Worm (Caenorhabditis elegans) whole organism, L4 larva: ENCODE data around the gene cyp-31A2.

ENCODE experiments used
- F26F4.8 ChIP-seq: fragments of 200-800 bp; sonication (Bioruptor generic); conservative IDR thresholded peaks from 2 replicates; pipeline ENCODE4 v1.3.6; 2022; ENCODE audit warnings: missing genetic modification characterization, missing compliant biosample characterization
- F44E2.7 ChIP-seq: fragments of 200-800 bp; sonication (Bioruptor generic); IDR thresholded peaks from 2 replicates; pipeline ENCODE4 v2.1.2; 2022; ENCODE audit warnings: missing genetic modification characterization, missing compliant biosample characterization
- F49E8.2 ChIP-seq: sonication (generic microtip); optimal IDR thresholded peaks from 2 replicates; lab custom pipeline; 2016; ENCODE audit warnings: missing compliant biosample characterization, mild to moderate bottlenecking, missing genetic modification characterization, borderline replicate concordance
- R02D3.7 ChIP-seq: fragments of 150-350 bp; sonication (generic microtip); optimal IDR thresholded peaks from 3 replicates; lab custom pipeline; 2014; ENCODE audit warnings: missing biosample characterization, missing genetic modification characterization
- T20F7.1 ChIP-seq: fragments of 200-800 bp; sonication (Bioruptor generic); optimal IDR thresholded peaks from 2 replicates; lab custom pipeline; 2018; ENCODE audit warnings: mild to moderate bottlenecking, missing genetic modification characterization, missing compliant biosample characterization
- T26A8.4 ChIP-seq: fragments of 200-800 bp; sonication (Bioruptor generic); IDR thresholded peaks from 2 replicates; pipeline ENCODE4 v1.3.6; 2022; ENCODE audit warnings: missing genetic modification characterization, missing compliant biosample characterization
- Y105C5A.15 ChIP-seq: fragments of 200-800 bp; sonication (Bioruptor generic); IDR thresholded peaks from 2 replicates; pipeline ENCODE4 v1.3.6; 2022; ENCODE audit warnings: missing genetic modification characterization, missing compliant biosample characterization
- Y48G9A.11 ChIP-seq: fragments of 200-800 bp; sonication (Bioruptor generic); IDR thresholded peaks from 2 replicates; pipeline ENCODE4 v1.3.6; 2022; ENCODE audit warnings: missing genetic modification reagents, missing genetic modification characterization, missing compliant biosample characterization
- Y5F2A.4 ChIP-seq: fragments of 200-800 bp; sonication (Bioruptor generic); optimal IDR thresholded peaks from 2 replicates; lab custom pipeline; 2018; ENCODE audit warnings: mild to moderate bottlenecking, missing genetic modification characterization, missing compliant biosample characterization
- aha-1 ChIP-seq: fragments of 150-350 bp; peaks from one replicate; lab custom pipeline; 2014; ENCODE audit warnings: missing biosample characterization, missing genetic modification characterization
- ama-1 ChIP-seq: fragments of 150-350 bp; optimal IDR thresholded peaks from 2 replicates; lab custom pipeline; 2014; ENCODE audit warnings: inconsistent platforms, mixed read lengths
- arid-1 ChIP-seq: fragments of 200-800 bp; sonication (Bioruptor generic); conservative IDR thresholded peaks from 2 replicates; pipeline ENCODE4 v1.3.6; 2022; ENCODE audit warnings: missing genetic modification reagents, missing genetic modification characterization, missing compliant biosample characterization
- ceh-20 ChIP-seq: fragments of 200-800 bp; sonication (Bioruptor generic); IDR thresholded peaks from 2 replicates; pipeline ENCODE4 v1.3.6; 2022; ENCODE audit warnings: missing genetic modification reagents, missing genetic modification characterization, missing compliant biosample characterization
- ceh-32 ChIP-seq: sonication (generic microtip); optimal IDR thresholded peaks from 2 replicates; lab custom pipeline; 2016; ENCODE audit warnings: mild to moderate bottlenecking, missing genetic modification characterization, missing compliant biosample characterization; ENCODE audit not compliant: poor library complexity
- ceh-82 ChIP-seq: sonication (generic microtip); optimal IDR thresholded peaks from 2 replicates; lab custom pipeline; 2017; ENCODE audit warnings: missing biosample characterization, missing genetic modification characterization
- ces-1 ChIP-seq: fragments of 150-350 bp; sonication (generic microtip); optimal IDR thresholded peaks from 4 replicates; lab custom pipeline; 2014; ENCODE audit warnings: missing biosample characterization, missing genetic modification reagents, missing genetic modification characterization
- daf-19 ChIP-seq: fragments of 200-800 bp; sonication (Bioruptor generic); conservative IDR thresholded peaks from 2 replicates; pipeline ENCODE4 v1.3.6; 2022; ENCODE audit warnings: missing genetic modification characterization, missing compliant biosample characterization
- daf-8 ChIP-seq: fragments of 200-800 bp; sonication (Bioruptor generic); IDR thresholded peaks from 2 replicates; pipeline ENCODE4 v1.3.6; 2022; ENCODE audit warnings: missing genetic modification characterization, missing compliant biosample characterization
- dmd-6 ChIP-seq: fragments of 200-800 bp; sonication (Bioruptor generic); IDR thresholded peaks from 2 replicates; pipeline ENCODE4 v1.3.6; 2022; ENCODE audit warnings: missing genetic modification reagents, missing genetic modification characterization, missing compliant biosample characterization
- dmd-8 ChIP-seq: fragments of 200-800 bp; sonication (Bioruptor generic); IDR thresholded peaks from 2 replicates; pipeline ENCODE4 v1.3.6; 2022; ENCODE audit warnings: missing genetic modification characterization, missing compliant biosample characterization
- dve-1 ChIP-seq: sonication (generic microtip); optimal IDR thresholded peaks from 2 replicates; lab custom pipeline; 2017; ENCODE audit warnings: antibody characterized with exemption, mild to moderate bottlenecking, missing genetic modification characterization, missing compliant biosample characterization; ENCODE audit not compliant: insufficient read depth
- egl-43 ChIP-seq: fragments of 200-800 bp; sonication (Bioruptor generic); IDR thresholded peaks from 2 replicates; pipeline ENCODE4 v1.3.6; 2022; ENCODE audit warnings: missing genetic modification reagents, missing genetic modification characterization, missing compliant biosample characterization
- hlh-30 ChIP-seq: sonication (generic microtip); optimal IDR thresholded peaks from 2 replicates; lab custom pipeline; 2017; ENCODE audit warnings: antibody characterized with exemption, mild to moderate bottlenecking, missing genetic modification characterization, missing compliant biosample characterization; ENCODE audit not compliant: insufficient read depth
- hmg-1.1 ChIP-seq: fragments of 200-800 bp; sonication (Bioruptor generic); IDR thresholded peaks from 2 replicates; pipeline ENCODE4 v1.3.6; 2022; ENCODE audit warnings: missing genetic modification reagents, missing genetic modification characterization, missing compliant biosample characterization
- jun-1 ChIP-seq: fragments of 150-350 bp; optimal IDR thresholded peaks from 2 replicates; lab custom pipeline; 2014; ENCODE audit warnings: missing biosample characterization, missing genetic modification reagents, missing genetic modification characterization
- lin-15B ChIP-seq: fragments of 150-350 bp; sonication (generic microtip); optimal IDR thresholded peaks from 3 replicates; lab custom pipeline; 2014; ENCODE audit warnings: missing biosample characterization, missing genetic modification characterization
- lin-38 ChIP-seq: fragments of 200-800 bp; sonication (Bioruptor generic); IDR thresholded peaks from 2 replicates; pipeline ENCODE4 v1.3.6; 2022; ENCODE audit warnings: missing genetic modification reagents, missing genetic modification characterization, missing compliant biosample characterization
- lin-39 ChIP-seq: fragments of 150-350 bp; optimal IDR thresholded peaks from 2 replicates; lab custom pipeline; 2014; ENCODE audit warnings: missing biosample characterization, missing genetic modification reagents, missing genetic modification characterization
- mdt-29 ChIP-seq: fragments of 200-800 bp; sonication (Bioruptor generic); IDR thresholded peaks from 2 replicates; pipeline ENCODE4 v1.3.6; 2022; ENCODE audit warnings: missing genetic modification reagents, missing genetic modification characterization, missing compliant biosample characterization
- mes-2 ChIP-seq: sonication (generic microtip); optimal IDR thresholded peaks from 2 replicates; lab custom pipeline; 2016; ENCODE audit warnings: missing genotype, mild to moderate bottlenecking, missing genetic modification characterization, missing compliant biosample characterization; ENCODE audit not compliant: poor library complexity, severe bottlenecking
- mxl-2 ChIP-seq: fragments of 200-800 bp; sonication (Bioruptor generic); conservative IDR thresholded peaks from 2 replicates; pipeline ENCODE4 v1.3.6; 2022; ENCODE audit warnings: missing genetic modification reagents, missing genetic modification characterization, missing compliant biosample characterization
- nhr-11 ChIP-seq: fragments of 150-350 bp; optimal IDR thresholded peaks from 2 replicates; lab custom pipeline; 2014; ENCODE audit warnings: missing biosample characterization, missing genetic modification characterization
- nhr-42 ChIP-seq: fragments of 200-800 bp; sonication (Bioruptor generic); IDR thresholded peaks from 2 replicates; pipeline ENCODE4 v1.3.6; 2022; ENCODE audit warnings: missing genetic modification characterization, missing compliant biosample characterization
- php-3 ChIP-seq: fragments of 200-800 bp; sonication (Bioruptor generic); IDR thresholded peaks from 2 replicates; pipeline ENCODE4 v1.3.6; 2022; ENCODE audit warnings: missing genetic modification reagents, missing genetic modification characterization, missing compliant biosample characterization
- snpc-1.2 ChIP-seq: fragments of 200-800 bp; sonication (Bioruptor generic); IDR thresholded peaks from 2 replicates; pipeline ENCODE4 v1.3.6; 2022; ENCODE audit warnings: missing genetic modification reagents, missing genetic modification characterization, missing compliant biosample characterization
- spr-1 ChIP-seq: sonication (generic microtip); optimal IDR thresholded peaks from 2 replicates; lab custom pipeline; 2016; ENCODE audit warnings: mild to moderate bottlenecking, missing genetic modification characterization, missing compliant biosample characterization
- unc-62 ChIP-seq, 3 experiments: fragments of 150-350 bp in 1 of 3; sonication (generic microtip); optimal IDR thresholded peaks in 2 of 3; peaks in 1 of 3; 1 replicate in 1 of 3; 2 replicates in 2 of 3; lab custom pipeline; 2014 to 2017; ENCODE audit warnings: missing biosample characterization in 3 of 3, missing genetic modification characterization in 3 of 3, missing genetic modification reagents in 3 of 3, missing genotype in 1 of 3
- vab-7 ChIP-seq: fragments of 200-800 bp; sonication (Bioruptor generic); IDR thresholded peaks from 2 replicates; pipeline ENCODE4 v1.3.6; 2022; ENCODE audit warnings: missing genetic modification reagents, missing genetic modification characterization, missing compliant biosample characterization
- zfp-2 ChIP-seq: sonication (generic microtip); optimal IDR thresholded peaks from 2 replicates; lab custom pipeline; 2016; ENCODE audit warnings: mild to moderate bottlenecking, missing genetic modification characterization, missing compliant biosample characterization
- zfp-3 ChIP-seq: fragments of 200-800 bp; sonication (Bioruptor generic); conservative IDR thresholded peaks from 2 replicates; pipeline ENCODE4 v1.3.6; 2022; ENCODE audit warnings: missing genetic modification reagents, missing genetic modification characterization, missing compliant biosample characterization
- zip-2 ChIP-seq: fragments of 150-350 bp; optimal IDR thresholded peaks from 2 replicates; lab custom pipeline; 2014; ENCODE audit warnings: missing biosample characterization, missing genetic modification characterization

The cyp-31A2 gene

ce11 chrIV:11388684-11389083 lies 15.1 kb upstream of the cyp-31A2 start:
- TF ChIP-seq T20F7.1 (GFP tag; lab: Kevin White, UChicago) = no peak
- TF ChIP-seq daf-19 = no peak
- TF ChIP-seq daf-8 (GFP tag; lab: Robert Waterston, UW) = no peak
- peak; percentile 68 for TF ChIP-seq aha-1
- no peak for TF ChIP-seq Y48G9A.11 (GFP tag; lab: Robert Waterston, UW)
- no peak for TF ChIP-seq F49E8.2 (tag; lab: Kevin White, UChicago)
- peak; percentile 80 for TF ChIP-seq ces-1 (GFP tag; lab: Kevin White, UChicago)
- no peak for TF ChIP-seq php-3 (GFP tag; lab: Robert Waterston, UW)
- no peak for TF ChIP-seq jun-1 (tag; lab: Kevin White, UChicago)
- TF ChIP-seq hlh-30 (tag; lab: Kevin White, UChicago) = no peak
- TF ChIP-seq lin-15B (tag; lab: Kevin White, UChicago) = no peak
- no peak for TF ChIP-seq Y5F2A.4 (GFP tag; lab: Kevin White, UChicago)
- TF ChIP-seq lin-39 (tag; lab: Kevin White, UChicago) = no peak
- TF ChIP-seq ceh-32 (tag; lab: Kevin White, UChicago) = no peak
- no peak for TF ChIP-seq R02D3.7 (tag; lab: Kevin White, UChicago)
- TF ChIP-seq zfp-2 (tag; lab: Kevin White, UChicago) = no peak
- TF ChIP-seq zip-2 = no peak
- TF ChIP-seq unc-62 (GFP tag; optimal IDR thresholded peaks at IDR 0.05 in 1 of 2; lab: Kevin White, UChicago) = no peak
- TF ChIP-seq unc-62 (tag; optimal IDR thresholded peaks at IDR 0.05; lab: Kevin White, UChicago) = no peak
- TF ChIP-seq ama-1 (lab: Kevin White, UChicago) = no peak
- no peak for TF ChIP-seq F44E2.7 (GFP tag; lab: Robert Waterston, UW)
- TF ChIP-seq ceh-82 = no peak
- peak; percentile 15 for TF ChIP-seq nhr-11 (tag; lab: Kevin White, UChicago)
- TF ChIP-seq dve-1 (tag; lab: Kevin White, UChicago) = no peak
- TF ChIP-seq nhr-42 (GFP tag; lab: Robert Waterston, UW) = no peak
- TF ChIP-seq mes-2 (tag; lab: Kevin White, UChicago) = no peak

- no peak for TF ChIP-seq dmd-6
- TF ChIP-seq spr-1 (tag; lab: Kevin White, UChicago) = no peak
- TF ChIP-seq ceh-20 (GFP tag; lab: Robert Waterston, UW) = no peak
- TF ChIP-seq aha-1 = no peak
- TF ChIP-seq vab-7 (GFP tag; lab: Robert Waterston, UW) = no peak
- TF ChIP-seq T26A8.4 (GFP tag; lab: Robert Waterston, UW) = no peak
- TF ChIP-seq egl-43 (GFP tag; lab: Robert Waterston, UW) = no peak
- TF ChIP-seq zfp-3 (GFP tag; lab: Robert Waterston, UW) = no peak
- no peak for TF ChIP-seq zfp-2 (tag; lab: Kevin White, UChicago)
- TF ChIP-seq mxl-2 = no peak
- TF ChIP-seq, all 104 proteins: peak for 0
Observed at ce11 chrIV:11394243-11394642, 9.5 kb upstream of the cyp-31A2 start, which contains the start of gene tag-89. tag-89 (plus strand) TSS chrIV:11394543.

- TF ChIP-seq lin-38 = peak; percentile 64
- 0 out of 2 replicates have a peak, but pooled peaks have one; percentile 19 for TF ChIP-seq hmg-1.1 (GFP tag; lab: Robert Waterston, UW)
Observed at ce11 chrIV:11398267-11398825, 5.4 kb upstream of the cyp-31A2 start, which contains the start of gene dsl-6. dsl-6 (minus strand) TSS chrIV:11398317.

ce11 chrIV:11400098-11400497 lies 3.7 kb upstream of the cyp-31A2 start:
- TF ChIP-seq mdt-29 = peak; percentile 41; the same call in 1 of the 2 replicates
- TF ChIP-seq Y48G9A.11 (GFP tag; lab: Robert Waterston, UW) = peak; percentile 55; the same call in 1 of the 2 replicates
- TF ChIP-seq Y105C5A.15 (GFP tag; lab: Robert Waterston, UW) = peak; percentile 39; the same call in 1 of the 2 replicates
- TF ChIP-seq snpc-1.2 (GFP tag; lab: Robert Waterston, UW) = peak; percentile 68
- TF ChIP-seq vab-7 (GFP tag; lab: Robert Waterston, UW) = 0 out of 2 replicates have a peak, but pooled peaks have one; percentile 9
- 0 out of 2 replicates have a peak, but pooled peaks have one; percentile 9 for TF ChIP-seq arid-1
- 0 out of 2 replicates have a peak, but pooled peaks have one; percentile 22 for TF ChIP-seq F26F4.8
- TF ChIP-seq dmd-8 = peak; percentile 68; the same call in 1 of the 2 replicates
- TF ChIP-seq lin-38 = peak; percentile 85
